Fruit fly (Drosophila melanogaster) whole organism, embryonic: ENCODE measurements around the gene mRpL17.

ENCODE experiments used
- Adf1 ChIP-seq: fragments of 200-800 bp; sonication (Bioruptor generic); IDR thresholded peaks from 2 replicates; pipeline ENCODE4 v1.3.6; 2022; ENCODE audit warnings: missing biosample characterization, missing genetic modification characterization
- B-H1 ChIP-seq: fragments of 200-800 bp; sonication (Bioruptor generic); IDR thresholded peaks from 3 replicates; pipeline ENCODE4 v1.3.6; 2022; ENCODE audit warnings: missing biosample characterization, missing genetic modification characterization
- BEAF-32 ChIP-seq: fragments of 200-800 bp; sonication (Bioruptor generic); optimal IDR thresholded peaks from 3 replicates; lab custom pipeline; 2017; ENCODE audit warnings: missing biosample characterization, missing genetic modification characterization, mild to moderate bottlenecking, moderate library complexity, missing genetic modification reagents
- Bgb ChIP-seq: fragments of 200-800 bp; sonication (Bioruptor generic); IDR thresholded peaks from 2 replicates; pipeline ENCODE4 v1.3.6; 2022; ENCODE audit warnings: missing biosample characterization, missing genetic modification characterization; ENCODE audit not compliant: partially characterized antibody
- CG10267 ChIP-seq: fragments of 200-800 bp; sonication (Bioruptor generic); optimal IDR thresholded peaks from 2 replicates; lab custom pipeline; 2018; ENCODE audit warnings: missing biosample characterization, mild to moderate bottlenecking, missing genetic modification characterization, moderate library complexity
- CG11398 ChIP-seq: fragments of 200-800 bp; sonication (Bioruptor generic); optimal IDR thresholded peaks from 2 replicates; lab custom pipeline; 2016; ENCODE audit warnings: missing biosample characterization, missing genetic modification characterization
- CG11456 ChIP-seq: fragments of 200-800 bp; sonication (Bioruptor generic); IDR thresholded peaks from 3 replicates; pipeline ENCODE4 v1.3.6; 2022; ENCODE audit warnings: missing biosample characterization, missing genetic modification characterization
- CG1233 ChIP-seq: fragments of 200-800 bp; sonication (Bioruptor generic); optimal IDR thresholded peaks from 4 replicates; lab custom pipeline; 2018; ENCODE audit warnings: missing biosample characterization, mild to moderate bottlenecking, missing genetic modification characterization
- CG13624 ChIP-seq: fragments of 200-800 bp; sonication (Bioruptor generic); optimal IDR thresholded peaks from 2 replicates; lab custom pipeline; 2016; ENCODE audit warnings: missing biosample characterization, missing genetic modification characterization
- CG13894 ChIP-seq: fragments of 200-800 bp; sonication (Bioruptor generic); optimal IDR thresholded peaks from 3 replicates; lab custom pipeline; 2018; ENCODE audit warnings: missing biosample characterization, mild to moderate bottlenecking, missing genetic modification characterization, moderate library complexity
- CG15514 ChIP-seq: fragments of 200-800 bp; sonication (Bioruptor generic); optimal IDR thresholded peaks from 3 replicates; lab custom pipeline; 2017; ENCODE audit warnings: missing biosample characterization, missing genetic modification characterization, mild to moderate bottlenecking, moderate library complexity, missing genetic modification reagents
- CG1602 ChIP-seq: fragments of 200-800 bp; sonication (Bioruptor generic); optimal IDR thresholded peaks from 3 replicates; lab custom pipeline; 2016; ENCODE audit warnings: missing biosample characterization, missing genetic modification characterization
- CG1647 ChIP-seq: fragments of 200-800 bp; sonication (Bioruptor generic); optimal IDR thresholded peaks from 3 replicates; lab custom pipeline; 2016; ENCODE audit warnings: missing biosample characterization, missing genetic modification characterization
- CG17359 ChIP-seq: fragments of 200-800 bp; sonication (Bioruptor generic); optimal IDR thresholded peaks from 3 replicates; lab custom pipeline; 2018; ENCODE audit warnings: missing biosample characterization, mild to moderate bottlenecking, missing genetic modification characterization, moderate library complexity
- CG17612 ChIP-seq: fragments of 200-800 bp; sonication (Bioruptor generic); IDR thresholded peaks from 2 replicates; pipeline ENCODE4 v1.3.6; 2022; ENCODE audit warnings: missing biosample characterization, missing genetic modification characterization
- CG17829 ChIP-seq: fragments of 200-800 bp; optimal IDR thresholded peaks from 2 replicates; lab custom pipeline; 2019; ENCODE audit warnings: missing biosample characterization, mild to moderate bottlenecking, missing genetic modification characterization, moderate library complexity
- CG18764 ChIP-seq: fragments of 200-800 bp; sonication (Bioruptor generic); optimal IDR thresholded peaks from 3 replicates; lab custom pipeline; 2016; ENCODE audit warnings: missing biosample characterization, missing genetic modification characterization
- CG31388 ChIP-seq: fragments of 200-800 bp; sonication (Bioruptor generic); optimal IDR thresholded peaks from 2 replicates; lab custom pipeline; 2016; ENCODE audit warnings: missing biosample characterization, missing genetic modification characterization
- CG34422 ChIP-seq: fragments of 200-800 bp; sonication (Bioruptor generic); IDR thresholded peaks from 3 replicates; pipeline ENCODE4 v1.3.6; 2022; ENCODE audit warnings: missing biosample characterization, missing genetic modification characterization
- CG9797 ChIP-seq: fragments of 200-800 bp; sonication (Bioruptor generic); optimal IDR thresholded peaks from 3 replicates; lab custom pipeline; 2018; ENCODE audit warnings: missing biosample characterization, mild to moderate bottlenecking, missing genetic modification characterization
- CG9932 ChIP-seq: fragments of 200-800 bp; sonication (Bioruptor generic); IDR thresholded peaks from 2 replicates; pipeline ENCODE4 v1.3.6; 2022; ENCODE audit warnings: missing biosample characterization, missing genetic modification characterization
- HLH3B ChIP-seq: fragments of 200-800 bp; sonication (Bioruptor generic); IDR thresholded peaks from 2 replicates; pipeline ENCODE4 v1.3.6; 2022; ENCODE audit warnings: missing biosample characterization, missing genetic modification characterization
- Hmx ChIP-seq: fragments of 200-800 bp; sonication (Bioruptor generic); optimal IDR thresholded peaks from 2 replicates; lab custom pipeline; 2016; ENCODE audit warnings: missing biosample characterization, missing genetic modification characterization
- Hr3 ChIP-seq: fragments of 200-800 bp; sonication (Bioruptor generic); optimal IDR thresholded peaks from 3 replicates; lab custom pipeline; 2016; ENCODE audit warnings: missing biosample characterization, missing genetic modification characterization
- Hr39 ChIP-seq: fragments of >200 bp; optimal IDR thresholded peaks from 2 replicates; lab custom pipeline; 2017
- Jarid2 ChIP-seq: fragments of 200-800 bp; sonication (Bioruptor generic); optimal IDR thresholded peaks from 3 replicates; lab custom pipeline; 2017; ENCODE audit warnings: mild to moderate bottlenecking, missing biosample characterization, missing genetic modification reagents, missing genetic modification characterization
- MBD-R2 ChIP-seq: fragments of 200-800 bp; sonication (Bioruptor generic); IDR thresholded peaks from 2 replicates; pipeline ENCODE4 v1.3.6; 2022; ENCODE audit warnings: missing biosample characterization, missing genetic modification characterization
- Mad ChIP-seq: fragments of 200-800 bp; sonication (Bioruptor generic); optimal IDR thresholded peaks from 2 replicates; lab custom pipeline; 2016; ENCODE audit warnings: missing biosample characterization, missing genetic modification characterization
- Max ChIP-seq: fragments of 200-800 bp; sonication (Bioruptor generic); optimal IDR thresholded peaks from 2 replicates; lab custom pipeline; 2016; ENCODE audit warnings: missing biosample characterization, mild to moderate bottlenecking, missing genetic modification characterization
- NFAT ChIP-seq: fragments of 200-800 bp; sonication (Bioruptor generic); IDR thresholded peaks from 2 replicates; pipeline ENCODE4 v1.3.6; 2022; ENCODE audit warnings: missing biosample characterization, missing genetic modification characterization
- Oli ChIP-seq: fragments of 200-800 bp; sonication (Bioruptor generic); optimal IDR thresholded peaks from 2 replicates; lab custom pipeline; 2018; ENCODE audit warnings: missing biosample characterization, mild to moderate bottlenecking, missing genetic modification characterization, moderate library complexity
- Rx ChIP-seq: fragments of 200-800 bp; sonication (Bioruptor generic); IDR thresholded peaks from 2 replicates; pipeline ENCODE4 v1.3.6; 2022; ENCODE audit warnings: missing biosample characterization, missing genetic modification characterization
- Sox100B ChIP-seq: fragments of 200-800 bp; sonication (Bioruptor generic); optimal IDR thresholded peaks from 3 replicates; lab custom pipeline; 2018; ENCODE audit warnings: missing biosample characterization, mild to moderate bottlenecking, missing genetic modification characterization
- Sry-β ChIP-seq: fragments of 200-800 bp; sonication (Bioruptor generic); optimal IDR thresholded peaks from 2 replicates; lab custom pipeline; 2018; ENCODE audit warnings: missing biosample characterization, mild to moderate bottlenecking, missing genetic modification characterization, moderate library complexity
- ac ChIP-seq: fragments of 200-800 bp; sonication (Bioruptor generic); optimal IDR thresholded peaks from 3 replicates; lab custom pipeline; 2017; ENCODE audit warnings: missing biosample characterization, mild to moderate bottlenecking, missing genetic modification characterization
- cas ChIP-seq: fragments of 200-800 bp; sonication (Bioruptor generic); IDR thresholded peaks from 2 replicates; pipeline ENCODE4 v1.3.6; 2022; ENCODE audit warnings: missing biosample characterization, missing genetic modification characterization
- cg ChIP-seq: fragments of 200-800 bp; sonication (Bioruptor generic); optimal IDR thresholded peaks from 3 replicates; lab custom pipeline; 2019; ENCODE audit warnings: missing biosample characterization, mild to moderate bottlenecking, missing genetic modification characterization, moderate library complexity
- da ChIP-seq: fragments of 200-800 bp; sonication (Bioruptor generic); optimal IDR thresholded peaks from 2 replicates; lab custom pipeline; 2016; ENCODE audit warnings: missing biosample characterization, missing genetic modification characterization
- dimm ChIP-seq: fragments of 200-800 bp; sonication (Bioruptor generic); IDR thresholded peaks from 2 replicates; pipeline ENCODE4 v1.3.6; 2022; ENCODE audit warnings: missing biosample characterization, missing genetic modification characterization
- dysf ChIP-seq: fragments of 200-800 bp; sonication (Bioruptor generic); IDR thresholded peaks from 3 replicates; pipeline ENCODE4 v1.3.6; 2022; ENCODE audit warnings: missing biosample characterization, missing genetic modification characterization
- fd3F ChIP-seq: fragments of 200-800 bp; sonication (Bioruptor generic); optimal IDR thresholded peaks from 2 replicates; lab custom pipeline; 2018; ENCODE audit warnings: missing biosample characterization, mild to moderate bottlenecking, missing genetic modification characterization, moderate library complexity
- ftz-f1 ChIP-seq: fragments of 200-800 bp; sonication (Bioruptor generic); optimal IDR thresholded peaks from 2 replicates; lab custom pipeline; 2016; ENCODE audit warnings: missing biosample characterization, missing genetic modification characterization
- gsb ChIP-seq: fragments of 200-800 bp; sonication (Bioruptor generic); IDR thresholded peaks from 2 replicates; pipeline ENCODE4 v1.3.6; 2022; ENCODE audit warnings: missing biosample characterization, missing genetic modification characterization
- gsb-n ChIP-seq: fragments of 200-800 bp; sonication (Bioruptor generic); optimal IDR thresholded peaks from 3 replicates; lab custom pipeline; 2018; ENCODE audit warnings: missing biosample characterization, mild to moderate bottlenecking, missing genetic modification characterization
- jing ChIP-seq: fragments of 200-800 bp; sonication (Bioruptor generic); optimal IDR thresholded peaks from 2 replicates; lab custom pipeline; 2018; ENCODE audit warnings: missing biosample characterization, mild to moderate bottlenecking, missing genetic modification characterization
- nmo ChIP-seq: fragments of 200-800 bp; sonication (Bioruptor generic); optimal IDR thresholded peaks from 2 replicates; lab custom pipeline; 2018; ENCODE audit warnings: missing biosample characterization, mild to moderate bottlenecking, missing genetic modification characterization, moderate library complexity
- phol ChIP-seq: fragments of 200-800 bp; sonication (Bioruptor generic); optimal IDR thresholded peaks from 3 replicates; lab custom pipeline; 2018; ENCODE audit warnings: missing biosample characterization, mild to moderate bottlenecking, missing genetic modification characterization, moderate library complexity
- pita ChIP-seq: fragments of 200-800 bp; sonication (Bioruptor generic); optimal IDR thresholded peaks from 2 replicates; lab custom pipeline; 2017; ENCODE audit warnings: missing biosample characterization, mild to moderate bottlenecking, missing genetic modification characterization
- seq ChIP-seq: fragments of 200-800 bp; sonication (Bioruptor generic); IDR thresholded peaks from 2 replicates; pipeline ENCODE4 v1.3.6; 2022; ENCODE audit warnings: missing biosample characterization, missing genetic modification characterization
- shn ChIP-seq: fragments of 200-800 bp; sonication (Bioruptor generic); optimal IDR thresholded peaks from 3 replicates; lab custom pipeline; 2016; ENCODE audit warnings: missing biosample characterization, missing genetic modification characterization
- zfh2 ChIP-seq: fragments of 200-800 bp; sonication (Bioruptor generic); optimal IDR thresholded peaks from 2 replicates; lab custom pipeline; 2016; ENCODE audit warnings: missing biosample characterization, missing genetic modification characterization

The mRpL17 gene

dm6 chr3L:246644-247199, 17.9 kb upstream of the mRpL17 start (continued):
- TF ChIP-seq pita (GFP tag; lab: Kevin White, UChicago): no peak
- peak; percentile 64 for TF ChIP-seq CG10267 (tag; lab: Kevin White, UChicago)
- 0 out of 2 replicates have a peak, but pooled peaks have one; percentile 3 for TF ChIP-seq Rx (GFP tag; lab: Robert Waterston, UW)
- TF ChIP-seq HLH3B: no peak
- TF ChIP-seq zfh2 (GFP tag; lab: Kevin White, UChicago): peak; percentile 43
- TF ChIP-seq CG13894 (tag; lab: Kevin White, UChicago): no peak
- TF ChIP-seq CG1602: peak; percentile 34
- no peak for TF ChIP-seq CG11398
- peak; percentile 76 for TF ChIP-seq CG15514 (GFP tag; lab: Kevin White, UChicago)
- no peak for TF ChIP-seq Oli
- TF ChIP-seq NFAT (GFP tag; lab: Robert Waterston, UW): no peak; the same call in 1 of the 2 replicates
- no peak; the same call in 1 of the 3 replicates for TF ChIP-seq CG11456 (GFP tag; lab: Robert Waterston, UW)
- peak; percentile 43 for TF ChIP-seq da (GFP tag; lab: Kevin White, UChicago)
- no peak for TF ChIP-seq Hmx (GFP tag; lab: Kevin White, UChicago)
- TF ChIP-seq CG1233: no peak
- TF ChIP-seq CG9932 (GFP tag; lab: Robert Waterston, UW): no peak
- no peak for TF ChIP-seq CG31388 (GFP tag; lab: Kevin White, UChicago)
- TF ChIP-seq ftz-f1 (GFP tag; lab: Kevin White, UChicago): peak; percentile 46
- TF ChIP-seq gsb (GFP tag; lab: Robert Waterston, UW): peak; percentile 45; the same call in 1 of the 2 replicates
- TF ChIP-seq nmo (GFP tag; lab: Kevin White, UChicago): peak; percentile 64
- no peak for TF ChIP-seq gsb-n (tag; lab: Kevin White, UChicago)
- TF ChIP-seq Sox100B: no peak
- 0 out of 3 replicates have a peak, but pooled peaks have one; percentile 21 for TF ChIP-seq CG34422 (GFP tag; lab: Robert Waterston, UW)
- TF ChIP-seq cg (GFP tag; lab: Kevin White, UChicago): peak; percentile 85
- TF ChIP-seq CG1647 (GFP tag; lab: Kevin White, UChicago): no peak
- TF ChIP-seq phol (tag; lab: Kevin White, UChicago): peak; percentile 86
- no peak for TF ChIP-seq Hr39 (lab: Kevin White, UChicago)
- no peak for TF ChIP-seq B-H1
- TF ChIP-seq Hr3 (GFP tag; lab: Kevin White, UChicago): peak; percentile 2
- no peak for TF ChIP-seq CG17359 (tag; lab: Kevin White, UChicago)
- TF ChIP-seq Bgb (GFP tag; lab: Robert Waterston, UW): peak; percentile 75
- peak; percentile 11 for TF ChIP-seq shn (GFP tag; lab: Kevin White, UChicago)
- TF ChIP-seq cas (GFP tag; lab: Robert Waterston, UW): 0 out of 2 replicates have a peak, but pooled peaks have one; percentile 10
- no peak for TF ChIP-seq Sry-β (GFP tag; lab: Kevin White, UChicago)
- peak; percentile 49 for TF ChIP-seq CG17829
- TF ChIP-seq dimm (GFP tag; lab: Robert Waterston, UW): no peak
- peak; percentile 9 for TF ChIP-seq Mad (GFP tag; lab: Kevin White, UChicago)
- TF ChIP-seq fd3F (GFP tag; lab: Kevin White, UChicago): no peak
- TF ChIP-seq Jarid2 (GFP tag; lab: Kevin White, UChicago): no peak
- no peak for TF ChIP-seq seq (GFP tag; lab: Robert Waterston, UW)
- peak; percentile 55 for TF ChIP-seq MBD-R2 (GFP tag; lab: Robert Waterston, UW)
- TF ChIP-seq jing (GFP tag; lab: Kevin White, UChicago): no peak
- TF ChIP-seq BEAF-32 (GFP tag; lab: Kevin White, UChicago): peak; percentile 68
- TF ChIP-seq CG17612 (GFP tag; lab: Robert Waterston, UW): no peak
- TF ChIP-seq ac: no peak
- peak; percentile 53; the same call in 2 of the 3 replicates for TF ChIP-seq dysf (GFP tag; lab: Robert Waterston, UW)
- TF ChIP-seq Max: no peak
- TF ChIP-seq Adf1: peak; percentile 35; the same call in 1 of the 2 replicates
- peak; percentile 77 for TF ChIP-seq CG13624 (GFP tag; lab: Kevin White, UChicago)
- peak; percentile 47 for TF ChIP-seq CG18764 (GFP tag; lab: Kevin White, UChicago)
- peak; percentile 49 for TF ChIP-seq CG9797 (GFP tag; lab: Kevin White, UChicago)
